Worm (Caenorhabditis elegans): Measurements from ENCODE around the gene sri-62.

Gene sri-62

DNA sequence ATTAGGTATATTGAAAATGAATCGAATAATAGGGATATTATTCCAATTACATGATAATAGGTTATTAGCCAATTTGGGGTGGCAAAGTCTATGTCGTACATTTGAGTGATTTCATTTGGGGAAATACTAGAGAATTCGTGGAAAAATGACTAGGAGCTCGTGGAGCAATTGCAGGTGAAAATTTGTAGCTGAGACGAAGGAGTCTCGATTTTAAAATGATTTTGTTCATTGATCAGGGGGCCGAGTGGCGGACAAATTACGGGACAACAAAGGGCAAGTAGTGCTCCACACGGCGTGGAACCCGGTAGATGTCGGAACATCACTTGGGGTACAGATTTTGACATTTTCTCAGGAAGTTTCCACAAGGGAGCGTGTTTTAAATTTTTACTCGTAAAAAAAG, at the start of gene sri-62:
TSS of gene sri-62 (minus strand) at position 101 of the 400 bp plus-strand sequence.
- no peak for TF ChIP-seq dve-1 (tag; optimal IDR thresholded peaks at IDR 0.05; ENCODE audit: insufficient read depth)

ce11 chrII:2742251-2742650, 44.0 kb upstream of the sri-62 start, which contains the start of gene T05A8.7:
Gene T05A8.7 (minus strand): TSS chrII:2742351.
- TF ChIP-seq unc-62 (GFP tag; optimal IDR thresholded peaks at IDR 0.05 in 1 of 2) (peak in 1 of 2 experiments; percentile 51), unc-62 (tag; optimal IDR thresholded peaks at IDR 0.05) (no peak), sdz-12 (GFP tag; optimal IDR thresholded peaks at IDR 0.05) (no peak)

ce11 chrII:2741405-2741804, 43.1 kb upstream of the sri-62 start:
- TF ChIP-seq hmg-1.1 (GFP tag; IDR thresholded peaks at IDR 0.05), result no peak
- no peak for TF ChIP-seq nhr-111 (GFP tag; optimal IDR thresholded peaks at IDR 0.05)
- TF ChIP-seq tra-1 (GFP tag; IDR thresholded peaks at IDR 0.05), result no peak
- peak; percentile 16 for TF ChIP-seq aha-1 (tag)
- TF ChIP-seq nhr-10 (tag; optimal IDR thresholded peaks at IDR 0.05), result no peak
- peak; percentile 96 for TF ChIP-seq set-16 (GFP tag; IDR thresholded peaks at IDR 0.05)
- TF ChIP-seq snpc-4 (tag; optimal IDR thresholded peaks at IDR 0.05), result no peak
- 0 out of 2 replicates have a peak, but pooled peaks have one; percentile 24 for TF ChIP-seq saeg-2 (GFP tag; IDR thresholded peaks at IDR 0.05)
- no peak for TF ChIP-seq F49E8.2 (tag; optimal IDR thresholded peaks at IDR 0.05; ENCODE audit: borderline replicate concordance)
- no peak for TF ChIP-seq nhr-237 (tag; optimal IDR thresholded peaks at IDR 0.05)

ce11 chrII:2739619-2740018, 41.3 kb upstream of the sri-62 start, which contains the start of gene T05A8.6:
Gene T05A8.6 (minus strand): TSS chrII:2739719.
- TF ChIP-seq vab-7 (GFP tag; IDR thresholded peaks at IDR 0.05) (no peak), fos-1 (tag; optimal IDR thresholded peaks at IDR 0.05) (no peak), daf-16 (GFP tag; optimal IDR thresholded peaks at IDR 0.05) (no peak), daf-16 (tag; optimal IDR thresholded peaks at IDR 0.05) (no peak), sdz-12 (GFP tag; optimal IDR thresholded peaks at IDR 0.05) (no peak), nhr-25 (tag; optimal IDR thresholded peaks at IDR 0.05; ENCODE audit: borderline replicate concordance, insufficient read depth) (no peak), attf-4 (tag; optimal IDR thresholded peaks at IDR 0.05) (no peak), nhr-102 (tag; optimal IDR thresholded peaks at IDR 0.05) (no peak), unc-62 (GFP tag; optimal IDR thresholded peaks at IDR 0.05 in 1 of 2) (no peak), unc-62 (tag; optimal IDR thresholded peaks at IDR 0.05) (no peak), Y105C5A.15 (GFP tag; IDR thresholded peaks at IDR 0.05) (no peak), lin-39 (tag; optimal IDR thresholded peaks at IDR 0.05) (no peak), mes-2 (tag; optimal IDR thresholded peaks at IDR 0.05; ENCODE audit: poor library complexity, severe bottlenecking) (no peak), ceh-82 (tag; optimal IDR thresholded peaks at IDR 0.05) (no peak), ceh-44 (GFP tag; IDR thresholded peaks at IDR 0.05) (no peak), lin-38 (GFP tag; IDR thresholded peaks at IDR 0.05) (no peak)

DNA sequence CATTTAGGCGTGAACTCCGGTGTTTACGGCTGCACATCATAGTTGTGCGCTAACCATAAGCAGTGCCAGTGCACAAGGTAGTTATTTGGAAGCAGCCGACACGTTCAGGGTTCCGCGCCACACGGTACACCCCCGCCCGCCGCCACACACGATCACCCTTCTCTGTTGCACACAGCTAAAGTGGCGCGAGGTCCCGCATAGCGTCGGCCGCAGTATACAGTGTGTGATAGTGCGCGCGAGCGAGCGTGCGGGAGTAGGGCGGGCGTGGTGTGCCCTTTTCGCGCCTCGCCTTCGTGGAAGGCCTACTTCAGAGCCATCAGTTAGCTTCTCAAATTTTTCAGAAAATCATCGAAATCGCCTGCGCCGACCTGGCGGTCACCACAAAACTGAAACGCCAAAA, 38.7 kb upstream of the sri-62 start:
- peak; percentile 34; the same call in 1 of the 2 replicates for TF ChIP-seq lim-7 (GFP tag; IDR thresholded peaks at IDR 0.05)
- TF ChIP-seq lin-29 (GFP tag; IDR thresholded peaks at IDR 0.05), result 0 out of 2 replicates have a peak, but pooled peaks have one; percentile 19
- TF ChIP-seq nhr-28 (tag; optimal IDR thresholded peaks at IDR 0.05), result no peak
- no peak for TF ChIP-seq pqm-1 (tag; optimal IDR thresholded peaks at IDR 0.05)
- TF ChIP-seq set-16 (GFP tag; IDR thresholded peaks at IDR 0.05), result peak; percentile 82
- TF ChIP-seq snpc-4 (tag; optimal IDR thresholded peaks at IDR 0.05), result no peak
- no peak for TF ChIP-seq hlh-30 (tag; optimal IDR thresholded peaks at IDR 0.05; ENCODE audit: insufficient read depth)
- TF ChIP-seq zfp-2 (tag; optimal IDR thresholded peaks at IDR 0.05), result no peak
- no peak for TF ChIP-seq zip-2 (tag; optimal IDR thresholded peaks at IDR 0.05)
- no peak for TF ChIP-seq nhr-48 (tag; optimal IDR thresholded peaks at IDR 0.05)
- TF ChIP-seq lsy-2 (tag; optimal IDR thresholded peaks at IDR 0.05), result no peak
- TF ChIP-seq Y5F2A.4 (GFP tag; optimal IDR thresholded peaks at IDR 0.05), result no peak
- TF ChIP-seq dve-1 (tag; optimal IDR thresholded peaks at IDR 0.05; ENCODE audit: insufficient read depth), result no peak
- TF ChIP-seq mep-1 (tag; optimal IDR thresholded peaks at IDR 0.05), result no peak
- TF ChIP-seq snpc-1.2 (GFP tag; IDR thresholded peaks at IDR 0.05), result no peak
- TF ChIP-seq nhr-25 (tag; optimal IDR thresholded peaks at IDR 0.05; ENCODE audit: borderline replicate concordance, insufficient read depth), result no peak
- TF ChIP-seq php-3 (GFP tag; IDR thresholded peaks at IDR 0.05), result 0 out of 2 replicates have a peak, but pooled peaks have one; percentile 12
- no peak for TF ChIP-seq lin-1 (GFP tag; IDR thresholded peaks at IDR 0.05)
- TF ChIP-seq ctbp-1 (GFP tag; IDR thresholded peaks at IDR 0.05), result no peak
- no peak for TF ChIP-seq ceh-82 (tag; optimal IDR thresholded peaks at IDR 0.05)
- no peak for TF ChIP-seq lir-3 (tag; optimal IDR thresholded peaks at IDR 0.05)
- no peak for TF ChIP-seq egl-43 (GFP tag; IDR thresholded peaks at IDR 0.05)

Measured in whole organism, L4 larva.